Worm (Caenorhabditis elegans) whole organism, L3 larva: ENCODE measurements around the gene srz-1.
"Not testable (repeated sequence)": the region's sequence is repeated elsewhere in the genome, so short reads cannot be mapped to it uniquely, and the experiment has no call there.

Experiments used
- ceh-82 ChIP-seq: fragments of 150-350 bp; optimal IDR thresholded peaks from 2 replicates; lab custom pipeline; 2014; ENCODE audit warnings: missing biosample characterization, missing genetic modification characterization
- nhr-77 ChIP-seq: fragments of 150-350 bp; optimal IDR thresholded peaks from 2 replicates; lab custom pipeline; 2014; ENCODE audit warnings: missing biosample characterization, missing genetic modification characterization
- pha-4 ChIP-seq: fragments of 150-350 bp; optimal IDR thresholded peaks from 2 replicates; lab custom pipeline; 2014; ENCODE audit warnings: missing biosample characterization, missing genetic modification reagents, missing genetic modification characterization
- zag-1 ChIP-seq: fragments of 150-350 bp; optimal IDR thresholded peaks from 2 replicates; lab custom pipeline; 2014; ENCODE audit warnings: missing biosample characterization, missing genetic modification characterization

ce11 chrV:16660816-16661215, 14.8 kb upstream of the srz-1 start, which contains the start of gene Y70C5B.2:
- not testable (repeated sequence) for TF ChIP-seq zag-1 (tag; lab: Kevin White, UChicago); pha-4; nhr-77 (tag; lab: Kevin White, UChicago); ceh-82 (tag; lab: Kevin White, UChicago)
